Fruit fly (Drosophila melanogaster) whole organism, embryonic: Measurements from ENCODE around the gene Gart.
A peak's percentile ranks its signal among the peaks of the same experiment; 100 is the strongest.

Experiments
- Aef1 ChIP-seq: fragments of 200-800 bp; sonication (Bioruptor generic); IDR thresholded peaks from 3 replicates; pipeline ENCODE4 v1.3.6; 2022; ENCODE audit warnings: missing biosample characterization, missing genetic modification characterization
- BtbVII ChIP-seq: fragments of 200-800 bp; sonication (Bioruptor generic); optimal IDR thresholded peaks from 3 replicates; lab custom pipeline; 2017; ENCODE audit warnings: missing biosample characterization, mild to moderate bottlenecking, missing genetic modification characterization
- CG12391 ChIP-seq: fragments of 200-800 bp; sonication (Bioruptor generic); optimal IDR thresholded peaks from 3 replicates; lab custom pipeline; 2018; ENCODE audit warnings: missing biosample characterization, mild to moderate bottlenecking, missing genetic modification characterization, moderate library complexity
- CG14860 ChIP-seq: fragments of 200-800 bp; sonication (Bioruptor generic); IDR thresholded peaks from 3 replicates; pipeline ENCODE4 v1.3.6; 2022; ENCODE audit warnings: missing biosample characterization, missing genetic modification characterization; ENCODE audit not compliant: partially characterized antibody
- CG15011 ChIP-seq: fragments of 200-800 bp; sonication (Bioruptor generic); optimal IDR thresholded peaks from 3 replicates; lab custom pipeline; 2018; ENCODE audit warnings: missing biosample characterization, mild to moderate bottlenecking, missing genetic modification characterization
- CG15601 ChIP-seq: fragments of 200-800 bp; sonication (Bioruptor generic); optimal IDR thresholded peaks from 3 replicates; lab custom pipeline; 2019; ENCODE audit warnings: missing biosample characterization, mild to moderate bottlenecking, missing genetic modification characterization, moderate library complexity
- CG16863 ChIP-seq: fragments of 200-800 bp; sonication (Bioruptor generic); optimal IDR thresholded peaks from 3 replicates; lab custom pipeline; 2016; ENCODE audit warnings: missing biosample characterization, missing genetic modification characterization
- CG1792 ChIP-seq: fragments of 200-800 bp; sonication (Bioruptor generic); optimal IDR thresholded peaks from 2 replicates; lab custom pipeline; 2016; ENCODE audit warnings: missing biosample characterization, missing genetic modification characterization
- CG18599 ChIP-seq: fragments of 200-800 bp; sonication (Bioruptor generic); optimal IDR thresholded peaks from 3 replicates; lab custom pipeline; 2017; ENCODE audit warnings: missing biosample characterization, missing genetic modification characterization, mild to moderate bottlenecking, moderate library complexity, missing genetic modification reagents
- CG18619 ChIP-seq: fragments of 200-800 bp; sonication (Bioruptor generic); optimal IDR thresholded peaks from 3 replicates; lab custom pipeline; 2017; ENCODE audit warnings: missing biosample characterization, mild to moderate bottlenecking, missing genetic modification characterization
- CG2120 ChIP-seq: fragments of 200-800 bp; sonication (Bioruptor generic); optimal IDR thresholded peaks from 3 replicates; lab custom pipeline; 2016; ENCODE audit warnings: missing biosample characterization, missing genetic modification characterization
- CG2129 ChIP-seq: fragments of 200-800 bp; sonication (Bioruptor generic); IDR thresholded peaks from 2 replicates; pipeline ENCODE4 v1.3.6; 2022; ENCODE audit warnings: missing biosample characterization, missing genetic modification characterization; ENCODE audit not compliant: partially characterized antibody
- CG34422 ChIP-seq: fragments of 200-800 bp; sonication (Bioruptor generic); IDR thresholded peaks from 3 replicates; pipeline ENCODE4 v1.3.6; 2022; ENCODE audit warnings: missing biosample characterization, missing genetic modification characterization
- CG5180 ChIP-seq: fragments of 200-800 bp; sonication (Bioruptor generic); optimal IDR thresholded peaks from 3 replicates; lab custom pipeline; 2017; ENCODE audit warnings: missing biosample characterization, missing genetic modification characterization, mild to moderate bottlenecking, moderate library complexity, missing genetic modification reagents
- CG6854 ChIP-seq: fragments of 200-800 bp; sonication (Bioruptor generic); optimal IDR thresholded peaks from 3 replicates; lab custom pipeline; 2017; ENCODE audit warnings: missing biosample characterization, mild to moderate bottlenecking, missing genetic modification characterization
- CG7786 ChIP-seq: fragments of 200-800 bp; sonication (Bioruptor generic); optimal IDR thresholded peaks from 2 replicates; lab custom pipeline; 2016; ENCODE audit warnings: missing biosample characterization, missing genetic modification characterization
- CG7963 ChIP-seq: fragments of 200-800 bp; sonication (Bioruptor generic); IDR thresholded peaks from 3 replicates; pipeline ENCODE4 v1.3.6; 2022; ENCODE audit warnings: missing biosample characterization, missing genetic modification characterization; ENCODE audit not compliant: partially characterized antibody
- CG8089 ChIP-seq: fragments of 200-800 bp; sonication (Bioruptor generic); optimal IDR thresholded peaks from 3 replicates; lab custom pipeline; 2016; ENCODE audit warnings: missing biosample characterization, missing genetic modification characterization
- CG8281 ChIP-seq: fragments of 200-800 bp; sonication (Bioruptor generic); optimal IDR thresholded peaks from 2 replicates; lab custom pipeline; 2018; ENCODE audit warnings: missing biosample characterization, mild to moderate bottlenecking, missing genetic modification characterization, moderate library complexity
- CG8944 ChIP-seq: fragments of 200-800 bp; sonication (Bioruptor generic); optimal IDR thresholded peaks from 3 replicates; lab custom pipeline; 2016; ENCODE audit warnings: missing biosample characterization, missing genetic modification characterization
- Elba2 ChIP-seq: fragments of 200-800 bp; sonication (Bioruptor generic); optimal IDR thresholded peaks from 3 replicates; lab custom pipeline; 2016; ENCODE audit warnings: missing biosample characterization, missing genetic modification characterization
- Fer1 ChIP-seq: fragments of 200-800 bp; sonication (Bioruptor generic); optimal IDR thresholded peaks from 2 replicates; lab custom pipeline; 2017; ENCODE audit warnings: missing biosample characterization, mild to moderate bottlenecking, missing genetic modification characterization
- Fer2 ChIP-seq: fragments of 200-800 bp; sonication (Bioruptor generic); optimal IDR thresholded peaks from 2 replicates; lab custom pipeline; 2018; ENCODE audit warnings: missing biosample characterization, mild to moderate bottlenecking, missing genetic modification characterization, moderate library complexity
- Gug ChIP-seq: fragments of 200-800 bp; sonication (Bioruptor generic); IDR thresholded peaks from 4 replicates; pipeline ENCODE4 v1.3.6; 2022; ENCODE audit warnings: missing biosample characterization, missing genetic modification characterization
- HLH54F ChIP-seq: fragments of 200-800 bp; sonication (Bioruptor generic); optimal IDR thresholded peaks from 3 replicates; lab custom pipeline; 2016; ENCODE audit warnings: missing biosample characterization, missing genetic modification characterization
- Hand ChIP-seq: fragments of 200-800 bp; sonication (Bioruptor generic); optimal IDR thresholded peaks from 2 replicates; lab custom pipeline; 2017; ENCODE audit warnings: mild to moderate bottlenecking, missing biosample characterization, missing genetic modification reagents, missing genetic modification characterization
- Hr78 ChIP-seq, 2 experiments: fragments of 200-800 bp in 1 of 2; fragments of >200 bp in 1 of 2; sonication (Bioruptor generic) in 1 of 2; optimal IDR thresholded peaks; 2 replicates each; lab custom pipeline; 2017 to 2019; ENCODE audit warnings: missing biosample characterization in 2 of 2, missing genetic modification characterization in 2 of 2, mild to moderate bottlenecking in 1 of 2, moderate library complexity in 1 of 2
- Kr ChIP-seq: fragments of 200-800 bp; sonication (Bioruptor generic); optimal IDR thresholded peaks from 2 replicates; lab custom pipeline; 2017; ENCODE audit warnings: missing biosample characterization, mild to moderate bottlenecking, missing genetic modification characterization
- Lim3 ChIP-seq: fragments of 200-800 bp; sonication (Bioruptor generic); IDR thresholded peaks from 2 replicates; pipeline ENCODE4 v1.3.6; 2022; ENCODE audit warnings: missing biosample characterization, missing genetic modification characterization
- NK7.1 ChIP-seq: fragments of 200-800 bp; sonication (Bioruptor generic); optimal IDR thresholded peaks from 3 replicates; lab custom pipeline; 2016; ENCODE audit warnings: missing biosample characterization, missing genetic modification characterization
- Ssrp ChIP-seq: fragments of 200-800 bp; sonication (Bioruptor generic); optimal IDR thresholded peaks from 2 replicates; lab custom pipeline; 2018; ENCODE audit warnings: missing biosample characterization, mild to moderate bottlenecking, missing genetic modification characterization, moderate library complexity
- Vsx1 ChIP-seq: fragments of 200-800 bp; sonication (Bioruptor generic); optimal IDR thresholded peaks from 2 replicates; lab custom pipeline; 2017; ENCODE audit warnings: missing biosample characterization, mild to moderate bottlenecking, missing genetic modification characterization, missing genetic modification reagents
- YL-1 ChIP-seq: fragments of 200-800 bp; sonication (Bioruptor generic); optimal IDR thresholded peaks from 3 replicates; lab custom pipeline; 2017; ENCODE audit warnings: missing biosample characterization, mild to moderate bottlenecking, missing genetic modification characterization
- aop ChIP-seq: fragments of 200-800 bp; sonication (Bioruptor generic); IDR thresholded peaks from 2 replicates; pipeline ENCODE4 v1.3.6; 2022; ENCODE audit warnings: missing biosample characterization, missing genetic modification characterization
- chif ChIP-seq, 2 experiments: fragments of 200-800 bp; sonication (Bioruptor generic); optimal IDR thresholded peaks; 3 replicates each; lab custom pipeline; 2016; ENCODE audit warnings: missing biosample characterization in 2 of 2, missing genetic modification characterization in 2 of 2
- crc ChIP-seq: fragments of 200-800 bp; sonication (Bioruptor generic); optimal IDR thresholded peaks from 2 replicates; lab custom pipeline; 2016; ENCODE audit warnings: missing biosample characterization, missing genetic modification characterization
- cwo ChIP-seq: fragments of 200-800 bp; sonication (Bioruptor generic); optimal IDR thresholded peaks from 3 replicates; lab custom pipeline; 2017; ENCODE audit warnings: missing biosample characterization, missing genetic modification characterization, mild to moderate bottlenecking, moderate library complexity, missing genetic modification reagents
- dan ChIP-seq: fragments of 200-800 bp; sonication (Bioruptor generic); IDR thresholded peaks from 2 replicates; pipeline ENCODE4 v1.3.6; 2022; ENCODE audit warnings: missing biosample characterization, missing genetic modification characterization
- dpn ChIP-seq, 2 experiments: fragments of 200-800 bp; sonication (Bioruptor generic); optimal IDR thresholded peaks; 3 replicates each; lab custom pipeline; 2016; ENCODE audit warnings: missing biosample characterization in 2 of 2, missing genetic modification characterization in 2 of 2
- fru ChIP-seq: fragments of >200 bp; optimal IDR thresholded peaks from 2 replicates; lab custom pipeline; 2017
- hbn ChIP-seq: fragments of 200-800 bp; sonication (Bioruptor generic); IDR thresholded peaks from 2 replicates; pipeline ENCODE4 v1.3.6; 2022; ENCODE audit warnings: missing biosample characterization, missing genetic modification characterization; ENCODE audit not compliant: partially characterized antibody
- hth ChIP-seq: fragments of >200 bp; optimal IDR thresholded peaks from 2 replicates; lab custom pipeline; 2017; ENCODE audit warnings: inconsistent platforms
- maf-S ChIP-seq: fragments of 200-800 bp; sonication (Bioruptor generic); optimal IDR thresholded peaks from 2 replicates; lab custom pipeline; 2016; ENCODE audit warnings: missing biosample characterization, missing genetic modification characterization
- nom ChIP-seq: fragments of 200-800 bp; sonication (Bioruptor generic); optimal IDR thresholded peaks from 2 replicates; lab custom pipeline; 2017; ENCODE audit warnings: missing biosample characterization, missing genetic modification characterization, mild to moderate bottlenecking, moderate library complexity, missing genetic modification reagents
- p53 ChIP-seq: fragments of 200-800 bp; sonication (Bioruptor generic); optimal IDR thresholded peaks from 2 replicates; lab custom pipeline; 2016; ENCODE audit warnings: missing biosample characterization, missing genetic modification characterization
- pan ChIP-seq, 4 experiments: fragments of >200 bp in 3 of 4; fragments of 200-800 bp in 1 of 4; sonication (Bioruptor generic) in 1 of 4; optimal IDR thresholded peaks in 3 of 4; IDR thresholded peaks in 1 of 4; 2 replicates each; pipeline versions ENCODE4 v1.3.6 to Lab custom; 2017 to 2022; ENCODE audit warnings: missing biosample characterization in 2 of 4, missing genetic modification characterization in 2 of 4, mixed read lengths in 1 of 4
- sisA ChIP-seq: fragments of 200-800 bp; sonication (Bioruptor generic); IDR thresholded peaks from 2 replicates; pipeline ENCODE4 v1.3.6; 2022; ENCODE audit warnings: missing biosample characterization, missing genetic modification characterization
- z ChIP-seq: fragments of 200-800 bp; sonication (Bioruptor generic); IDR thresholded peaks from 3 replicates; pipeline ENCODE4 v1.3.6; 2022; ENCODE audit warnings: missing biosample characterization, missing genetic modification characterization
- zfh1 ChIP-seq: fragments of 200-800 bp; sonication (Bioruptor generic); IDR thresholded peaks from 3 replicates; pipeline ENCODE4 v1.3.6; 2022; ENCODE audit warnings: missing biosample characterization, missing genetic modification characterization

Gene Gart

dm6 chr2L:7042150-7042811 is 18.6 kb upstream of the Gart start (continued):
- TF ChIP-seq Gug: peak; percentile 59; the same call in 3 of the 4 replicates
- TF ChIP-seq hbn (GFP tag; lab: Robert Waterston, UW): peak; percentile 59
- no peak for TF ChIP-seq hth (lab: Kevin White, UChicago)
- TF ChIP-seq Hand (GFP tag; lab: Kevin White, UChicago): peak; percentile 55
- peak; percentile 66 for TF ChIP-seq CG2120 (GFP tag; lab: Kevin White, UChicago)
- TF ChIP-seq CG5180 (GFP tag; lab: Kevin White, UChicago): peak; percentile 14
- TF ChIP-seq CG7786 (GFP tag; lab: Kevin White, UChicago): peak; percentile 2
- peak; percentile 57 for TF ChIP-seq CG18599 (GFP tag; lab: Kevin White, UChicago)
- peak; percentile 34 for TF ChIP-seq HLH54F (GFP tag; lab: Kevin White, UChicago)
- TF ChIP-seq crc (GFP tag; lab: Kevin White, UChicago): no peak
- no peak for TF ChIP-seq CG2129 (GFP tag; lab: Robert Waterston, UW)
- TF ChIP-seq Aef1 (GFP tag; lab: Robert Waterston, UW): peak; percentile 40
- TF ChIP-seq Vsx1 (GFP tag; lab: Kevin White, UChicago): no peak
- peak; percentile 20 for TF ChIP-seq CG18619 (GFP tag; lab: Kevin White, UChicago)
- TF ChIP-seq CG15011: peak; percentile 7
- TF ChIP-seq CG7963 (GFP tag; lab: Robert Waterston, UW): peak; percentile 37; the same call in 1 of the 3 replicates
- TF ChIP-seq zfh1 (GFP tag; lab: Robert Waterston, UW): peak; percentile 32; the same call in 1 of the 3 replicates
- TF ChIP-seq p53 (GFP tag; lab: Kevin White, UChicago): peak; percentile 17
- TF ChIP-seq Lim3 (GFP tag; lab: Robert Waterston, UW): no peak
- TF ChIP-seq CG16863: no peak
- TF ChIP-seq Fer2: no peak
- TF ChIP-seq dpn (GFP tag; optimal IDR thresholded peaks at IDR 0.05; lab: Kevin White, UChicago): peak; percentile 42 to 57
- no peak for TF ChIP-seq CG6854 (GFP tag; lab: Kevin White, UChicago)
- peak; percentile 29; the same call in 1 of the 3 replicates for TF ChIP-seq CG14860
- no peak for TF ChIP-seq cwo
- no peak for TF ChIP-seq dan (GFP tag; lab: Robert Waterston, UW)
- peak; percentile 31 for TF ChIP-seq nom (GFP tag; lab: Kevin White, UChicago)
- TF ChIP-seq CG1792 (GFP tag; lab: Kevin White, UChicago): no peak
- TF ChIP-seq YL-1: peak; percentile 61
- no peak for TF ChIP-seq z (GFP tag; lab: Robert Waterston, UW)
- TF ChIP-seq CG15601 (tag; lab: Kevin White, UChicago): peak; percentile 8
- TF ChIP-seq Fer1: peak; percentile 67
- no peak for TF ChIP-seq Kr (GFP tag; lab: Kevin White, UChicago)
- TF ChIP-seq NK7.1 (GFP tag; lab: Kevin White, UChicago): peak; percentile 21
- no peak for TF ChIP-seq Hr78 (GFP tag; optimal IDR thresholded peaks at IDR 0.05; lab: Kevin White, UChicago)
- no peak for TF ChIP-seq fru
- peak in 1 of 2 experiments; percentile 2 for TF ChIP-seq chif (GFP tag; optimal IDR thresholded peaks at IDR 0.05; lab: Kevin White, UChicago)
- TF ChIP-seq aop (GFP tag; lab: Robert Waterston, UW): no peak
- TF ChIP-seq BtbVII (GFP tag; lab: Kevin White, UChicago): no peak
- no peak for TF ChIP-seq CG8089 (GFP tag; lab: Kevin White, UChicago)
- TF ChIP-seq sisA (GFP tag; lab: Robert Waterston, UW): peak; percentile 57
- TF ChIP-seq CG12391 (tag; lab: Kevin White, UChicago): peak; percentile 52
- TF ChIP-seq Ssrp (tag; lab: Kevin White, UChicago): peak; percentile 38
- TF ChIP-seq CG8281 (tag; lab: Kevin White, UChicago): no peak
- TF ChIP-seq CG8944 (GFP tag; lab: Kevin White, UChicago): peak; percentile 20
- TF ChIP-seq maf-S (GFP tag; lab: Kevin White, UChicago): no peak
- no peak for TF ChIP-seq pan (optimal IDR thresholded peaks at IDR 0.05; lab: Kevin White, UChicago)
- TF ChIP-seq pan (GFP tag; optimal IDR thresholded peaks at IDR 0.05 in 1 of 2, IDR thresholded peaks at IDR 0.05 in 1 of 2): peak in 1 of 2 experiments; percentile 23
- TF ChIP-seq Elba2 (GFP tag; lab: Kevin White, UChicago): no peak
- TF ChIP-seq CG34422 (GFP tag; lab: Robert Waterston, UW): peak; percentile 87
